Worm (Caenorhabditis elegans) whole organism, young adult: ENCODE results near the gene R02F11.9.

Experiments
- B0261.1 ChIP-seq: sonication (generic microtip); optimal IDR thresholded peaks from 2 replicates; lab custom pipeline; 2016; ENCODE audit warnings: mild to moderate bottlenecking, missing genetic modification characterization, moderate library complexity, missing compliant biosample characterization
- C17E4.6 ChIP-seq: fragments of 200-800 bp; sonication (Bioruptor generic); IDR thresholded peaks from 2 replicates; pipeline ENCODE4 v1.3.6; 2022; ENCODE audit warnings: missing genetic modification reagents, missing genetic modification characterization, missing compliant biosample characterization
- D2030.7 ChIP-seq: fragments of 200-800 bp; sonication (Bioruptor generic); IDR thresholded peaks from 2 replicates; pipeline ENCODE4 v1.3.6; 2022; ENCODE audit warnings: missing genetic modification reagents, missing genetic modification characterization, missing compliant biosample characterization
- F33H1.4 ChIP-seq: fragments of 200-800 bp; sonication (Bioruptor generic); IDR thresholded peaks from 2 replicates; pipeline ENCODE4 v1.3.6; 2022; ENCODE audit warnings: missing genetic modification reagents, missing genetic modification characterization, missing compliant biosample characterization
- F57A8.1 ChIP-seq: fragments of 200-800 bp; sonication (Bioruptor generic); optimal IDR thresholded peaks from 2 replicates; lab custom pipeline; 2018; ENCODE audit warnings: mild to moderate bottlenecking, missing genetic modification characterization, moderate library complexity, missing compliant biosample characterization
- K12H6.12 ChIP-seq: fragments of 200-800 bp; sonication (Bioruptor generic); optimal IDR thresholded peaks from 2 replicates; lab custom pipeline; 2018; ENCODE audit warnings: mild to moderate bottlenecking, missing genetic modification characterization, missing compliant biosample characterization
- T26A5.8 ChIP-seq: sonication (generic microtip); optimal IDR thresholded peaks from 2 replicates; lab custom pipeline; 2016; ENCODE audit warnings: missing genetic modification characterization, missing compliant biosample characterization
- Y67H2A.10 ChIP-seq: fragments of 200-800 bp; sonication (Bioruptor generic); conservative IDR thresholded peaks from 2 replicates; pipeline ENCODE4 v1.3.6; 2022; ENCODE audit warnings: missing genetic modification reagents, missing genetic modification characterization, missing compliant biosample characterization
- aptf-2 ChIP-seq: fragments of 200-800 bp; sonication (Bioruptor generic); conservative IDR thresholded peaks from 2 replicates; pipeline ENCODE4 v1.3.6; 2022; ENCODE audit warnings: missing genetic modification reagents, missing genetic modification characterization, missing compliant biosample characterization
- attf-5 ChIP-seq: fragments of 200-800 bp; sonication (Bioruptor generic); optimal IDR thresholded peaks from 2 replicates; lab custom pipeline; 2018; ENCODE audit warnings: mild to moderate bottlenecking, missing genetic modification characterization, missing compliant biosample characterization
- attf-6 ChIP-seq: fragments of 200-800 bp; sonication (Bioruptor generic); IDR thresholded peaks from 2 replicates; pipeline ENCODE4 v1.3.6; 2022; ENCODE audit warnings: missing genetic modification reagents, missing genetic modification characterization, missing compliant biosample characterization
- cebp-1 ChIP-seq, 2 experiments: fragments of 200-800 bp in 1 of 2; sonication (Bioruptor generic) in 1 of 2; sonication (generic microtip) in 1 of 2; IDR thresholded peaks in 1 of 2; optimal IDR thresholded peaks in 1 of 2; 2 replicates each; pipeline versions ENCODE4 v1.3.6 to Lab custom; 2017 to 2022; ENCODE audit warnings: missing compliant biosample characterization in 2 of 2, missing genetic modification characterization in 2 of 2, mild to moderate bottlenecking in 1 of 2, missing genetic modification reagents in 1 of 2, moderate library complexity in 1 of 2
- ceh-27 ChIP-seq: fragments of 200-800 bp; sonication (Bioruptor generic); optimal IDR thresholded peaks from 2 replicates; lab custom pipeline; 2018; ENCODE audit warnings: mild to moderate bottlenecking, missing genetic modification characterization, moderate library complexity, missing compliant biosample characterization
- ceh-40 ChIP-seq: fragments of 200-800 bp; sonication (Bioruptor generic); IDR thresholded peaks from 2 replicates; pipeline ENCODE4 v1.3.6; 2022; ENCODE audit warnings: missing genetic modification characterization, missing compliant biosample characterization
- ceh-58 ChIP-seq: fragments of 200-800 bp; sonication (Bioruptor generic); IDR thresholded peaks from 2 replicates; pipeline ENCODE4 v1.3.6; 2022; ENCODE audit warnings: missing genetic modification characterization, missing compliant biosample characterization
- egrh-3 ChIP-seq: fragments of 200-800 bp; sonication (Bioruptor generic); IDR thresholded peaks from 2 replicates; pipeline ENCODE4 v1.3.6; 2022; ENCODE audit warnings: missing genetic modification reagents, missing genetic modification characterization, missing compliant biosample characterization
- hmg-20 ChIP-seq: fragments of 200-800 bp; sonication (Bioruptor generic); IDR thresholded peaks from 2 replicates; pipeline ENCODE4 v1.3.6; 2022; ENCODE audit warnings: missing genetic modification reagents, missing genetic modification characterization, missing compliant biosample characterization
- hsf-1 ChIP-seq: fragments of 200-800 bp; sonication (Bioruptor generic); IDR thresholded peaks from 2 replicates; pipeline ENCODE4 v1.3.6; 2022; ENCODE audit warnings: missing genetic modification reagents, missing genetic modification characterization, missing compliant biosample characterization
- lin-40 ChIP-seq: sonication (generic microtip); optimal IDR thresholded peaks from 2 replicates; lab custom pipeline; 2016; ENCODE audit warnings: missing genetic modification characterization, mild to moderate bottlenecking, missing compliant biosample characterization, missing genotype, missing genetic modification reagents
- lin-54 ChIP-seq: fragments of 200-800 bp; sonication (Bioruptor generic); optimal IDR thresholded peaks from 2 replicates; lab custom pipeline; 2018; ENCODE audit warnings: mild to moderate bottlenecking, missing genetic modification characterization, missing compliant biosample characterization
- lir-1 ChIP-seq: fragments of 200-800 bp; sonication (Bioruptor generic); conservative IDR thresholded peaks from 2 replicates; pipeline ENCODE4 v1.3.6; 2022; ENCODE audit warnings: missing genetic modification reagents, missing genetic modification characterization, missing compliant biosample characterization
- lsl-1 ChIP-seq: fragments of 200-800 bp; sonication (Bioruptor generic); optimal IDR thresholded peaks from 2 replicates; lab custom pipeline; 2018; ENCODE audit warnings: mild to moderate bottlenecking, missing genetic modification characterization, moderate library complexity, missing compliant biosample characterization
- madf-10 ChIP-seq: sonication (generic microtip); optimal IDR thresholded peaks from 2 replicates; lab custom pipeline; 2016; ENCODE audit warnings: mild to moderate bottlenecking, missing genetic modification characterization, missing compliant biosample characterization
- madf-6 ChIP-seq: fragments of 200-800 bp; sonication (Bioruptor generic); IDR thresholded peaks from 2 replicates; pipeline ENCODE4 v1.3.6; 2022; ENCODE audit warnings: missing genetic modification reagents, missing genetic modification characterization, missing compliant biosample characterization
- madf-8 ChIP-seq: fragments of 200-800 bp; sonication (Bioruptor generic); conservative IDR thresholded peaks from 2 replicates; pipeline ENCODE4 v1.3.6; 2022; ENCODE audit warnings: missing genetic modification reagents, missing genetic modification characterization, missing compliant biosample characterization
- mel-28 ChIP-seq: sonication (generic microtip); optimal IDR thresholded peaks from 2 replicates; lab custom pipeline; 2016; ENCODE audit warnings: borderline replicate concordance, mild to moderate bottlenecking, missing genetic modification characterization, missing compliant biosample characterization
- nhr-80 ChIP-seq: sonication (generic microtip); optimal IDR thresholded peaks from 2 replicates; lab custom pipeline; 2016; ENCODE audit warnings: missing genetic modification characterization, missing compliant biosample characterization
- nhr-90 ChIP-seq: sonication (generic microtip); optimal IDR thresholded peaks from 2 replicates; lab custom pipeline; 2016; ENCODE audit warnings: missing genotype, mild to moderate bottlenecking, missing genetic modification characterization, missing compliant biosample characterization
- rcor-1 ChIP-seq: fragments of 200-800 bp; sonication (Bioruptor generic); IDR thresholded peaks from 2 replicates; pipeline ENCODE4 v1.3.6; 2022; ENCODE audit warnings: missing genetic modification reagents, missing genetic modification characterization, missing compliant biosample characterization
- snpc-1.1 ChIP-seq: sonication (generic microtip); optimal IDR thresholded peaks from 2 replicates; lab custom pipeline; 2017; ENCODE audit warnings: missing genetic modification characterization, mild to moderate bottlenecking, missing compliant biosample characterization, antibody characterized with exemption, moderate library complexity, missing genotype, missing genetic modification reagents; ENCODE audit not compliant: insufficient read depth
- snpc-1.3 ChIP-seq: sonication (generic microtip); optimal IDR thresholded peaks from 2 replicates; lab custom pipeline; 2017; ENCODE audit warnings: missing genetic modification characterization, mild to moderate bottlenecking, missing compliant biosample characterization, antibody characterized with exemption, moderate library complexity, missing genotype, missing genetic modification reagents; ENCODE audit not compliant: insufficient read depth
- snpc-3.4 ChIP-seq: sonication (generic microtip); optimal IDR thresholded peaks from 2 replicates; lab custom pipeline; 2017; ENCODE audit warnings: missing genetic modification characterization, mild to moderate bottlenecking, missing compliant biosample characterization, antibody characterized with exemption, moderate library complexity, missing genotype, missing genetic modification reagents
- snpc-4 ChIP-seq, 5 experiments: fragments of 150-350 bp in 1 of 5; sonication (generic microtip) in 4 of 5; optimal IDR thresholded peaks; 2 replicates each; lab custom pipeline; 2014 to 2018; ENCODE audit warnings: missing genetic modification characterization in 5 of 5, missing biosample characterization in 3 of 5, antibody characterized with exemption in 2 of 5, mild to moderate bottlenecking in 2 of 5, missing compliant biosample characterization in 2 of 5, missing genotype in 2 of 5, moderate library complexity in 2 of 5, missing genetic modification reagents in 1 of 5
- somi-1 ChIP-seq: fragments of 200-800 bp; sonication (Bioruptor generic); optimal IDR thresholded peaks from 2 replicates; lab custom pipeline; 2018; ENCODE audit warnings: mild to moderate bottlenecking, missing genetic modification characterization, missing compliant biosample characterization
- tbp1 ChIP-seq: fragments of 200-800 bp; sonication (Bioruptor generic); optimal IDR thresholded peaks from 2 replicates; lab custom pipeline; 2018; ENCODE audit warnings: mild to moderate bottlenecking, missing genetic modification characterization, missing compliant biosample characterization
- tbx-9 ChIP-seq: sonication (generic microtip); optimal IDR thresholded peaks from 2 replicates; lab custom pipeline; 2016; ENCODE audit warnings: borderline replicate concordance, missing genetic modification characterization, inconsistent platforms, missing compliant biosample characterization
- zfh-2 ChIP-seq: fragments of 200-800 bp; sonication (Bioruptor generic); conservative IDR thresholded peaks from 2 replicates; pipeline ENCODE4 v1.3.6; 2022; ENCODE audit warnings: missing genetic modification reagents, missing genetic modification characterization, missing compliant biosample characterization
- ztf-18 ChIP-seq: sonication (generic microtip); optimal IDR thresholded peaks from 2 replicates; lab custom pipeline; 2016; ENCODE audit warnings: missing genotype, mild to moderate bottlenecking, missing genetic modification characterization, missing compliant biosample characterization
- ztf-22 ChIP-seq: fragments of 200-800 bp; sonication (Bioruptor generic); optimal IDR thresholded peaks from 2 replicates; lab custom pipeline; 2018; ENCODE audit warnings: mild to moderate bottlenecking, missing genetic modification characterization, moderate library complexity, missing compliant biosample characterization
- ztf-26 ChIP-seq: sonication (generic microtip); optimal IDR thresholded peaks from 2 replicates; lab custom pipeline; 2017; ENCODE audit warnings: missing genetic modification characterization, missing compliant biosample characterization
- ztf-3 ChIP-seq: fragments of 200-800 bp; sonication (Bioruptor generic); optimal IDR thresholded peaks from 2 replicates; lab custom pipeline; 2018; ENCODE audit warnings: mild to moderate bottlenecking, missing genetic modification characterization, missing compliant biosample characterization

The R02F11.9 gene

ce11 chrV:4810653-4811052 lies 23.4 kb downstream of the R02F11.9 start (continued):
- TF ChIP-seq ztf-18 (tag; lab: Kevin White, UChicago) (no peak), B0261.1 (no peak), nhr-90 (tag; lab: Kevin White, UChicago) (no peak), zfh-2 (GFP tag; lab: Robert Waterston, UW) (peak; percentile 89), madf-10 (tag; lab: Kevin White, UChicago) (no peak), attf-6 (GFP tag; lab: Robert Waterston, UW) (no peak), snpc-1.3 (tag; lab: Kevin White, UChicago) (no peak), tbp1 (GFP tag; lab: Kevin White, UChicago) (no peak), C17E4.6 (no peak), T26A5.8 (tag; lab: Kevin White, UChicago) (no peak), Y67H2A.10 (GFP tag; lab: Robert Waterston, UW) (no peak), madf-6 (GFP tag; lab: Robert Waterston, UW) (0 out of 2 replicates have a peak, but pooled peaks have one; percentile 36), ceh-27 (peak; percentile 5), egrh-3 (peak; percentile 54; the same call in 1 of the 2 replicates), attf-5 (GFP tag; lab: Kevin White, UChicago) (peak; percentile 12), tbx-9 (tag; lab: Kevin White, UChicago) (no peak), ztf-26 (tag; lab: Kevin White, UChicago) (no peak), madf-8 (GFP tag; lab: Robert Waterston, UW) (0 out of 2 replicates have a peak, but pooled peaks have one; percentile 21)
- TF ChIP-seq, all 124 proteins: peak for 10

ce11 chrV:4813825-4814224 lies 26.6 kb downstream of the R02F11.9 start:
- TF ChIP-seq snpc-4 (GFP tag; optimal IDR thresholded peaks at IDR 0.05; lab: Kevin White, UChicago) = no peak
- no peak for TF ChIP-seq snpc-4 (tag; optimal IDR thresholded peaks at IDR 0.05; lab: Kevin White, UChicago)
- no peak for TF ChIP-seq ztf-22 (GFP tag; lab: Kevin White, UChicago)
- TF ChIP-seq lin-40 (tag; lab: Kevin White, UChicago) = no peak
- TF ChIP-seq K12H6.12 (tag; lab: Kevin White, UChicago) = no peak
- TF ChIP-seq mel-28 (tag; lab: Kevin White, UChicago) = no peak

- TF ChIP-seq madf-6 (GFP tag; lab: Robert Waterston, UW) (peak; percentile 31; the same call in 1 of the 2 replicates), F33H1.4 (no peak)
Observed at ce11 chrV:4818563-4818962, 31.3 kb downstream of the R02F11.9 start, which contains the start of gene ccep-97. TSS of gene ccep-97 (minus strand) at chrV:4818663.

- TF ChIP-seq lsl-1 (GFP tag; lab: Kevin White, UChicago) (no peak), nhr-80 (no peak), snpc-3.4 (tag; lab: Kevin White, UChicago) (no peak), cebp-1 (GFP tag; IDR thresholded peaks at IDR 0.05; lab: Robert Waterston, UW) (peak; percentile 84), cebp-1 (tag; optimal IDR thresholded peaks at IDR 0.05; lab: Kevin White, UChicago) (peak; percentile 95), somi-1 (GFP tag; lab: Kevin White, UChicago) (peak; percentile 36)
- TF ChIP-seq, all 124 proteins: peak for 2
Observed at ce11 chrV:4820601-4821000, 33.3 kb downstream of the R02F11.9 start.

DNA sequence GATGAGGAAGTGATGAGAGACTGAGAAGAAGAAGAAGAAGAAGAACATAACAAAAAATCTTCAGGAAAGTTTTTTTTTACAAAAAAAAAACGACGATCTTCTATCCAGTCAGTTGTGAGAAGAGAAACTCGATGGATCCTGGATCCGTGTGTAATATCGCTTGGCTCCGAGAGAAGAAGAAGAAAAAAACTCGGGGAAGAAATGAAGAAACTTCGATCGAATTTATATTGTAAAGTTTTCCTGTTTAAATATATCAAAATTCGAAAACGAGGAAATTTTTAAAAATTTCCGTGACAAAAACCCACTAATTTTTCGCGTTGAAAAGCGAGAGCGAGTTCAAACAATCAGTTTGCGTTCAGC lies 36.0 kb downstream of the R02F11.9 start, which contains the start of gene adss-1:
Gene adss-1 (minus strand): TSS at position 101 of the 360 bp plus-strand sequence.
- TF ChIP-seq lin-54 (GFP tag; lab: Kevin White, UChicago) (no peak), lir-1 (GFP tag; lab: Robert Waterston, UW) (no peak), aptf-2 (GFP tag; lab: Robert Waterston, UW) (no peak), hsf-1 (GFP tag; lab: Robert Waterston, UW) (no peak), F57A8.1 (GFP tag; lab: Kevin White, UChicago) (no peak), ceh-58 (GFP tag; lab: Robert Waterston, UW) (no peak), nhr-80 (no peak), ceh-40 (GFP tag; lab: Robert Waterston, UW) (no peak), zfh-2 (GFP tag; lab: Robert Waterston, UW) (no peak), hmg-20 (GFP tag; lab: Robert Waterston, UW) (no peak), D2030.7 (GFP tag; lab: Robert Waterston, UW) (no peak), snpc-1.1 (tag; lab: Kevin White, UChicago) (no peak), rcor-1 (GFP tag; lab: Robert Waterston, UW) (no peak), ztf-3 (GFP tag; lab: Kevin White, UChicago) (no peak), ztf-18 (tag; lab: Kevin White, UChicago) (no peak)
